Worm (Caenorhabditis elegans): ENCODE measurements around the gene tatn-1.

ce11 chrX:14792315-14793197 lies 1.7 kb downstream of the tatn-1 start:
- TF ChIP-seq tbx-11 (GFP tag; IDR thresholded peaks at IDR 0.05) (no peak), F13C5.2 (tag; optimal IDR thresholded peaks at IDR 0.05) (no peak), hnd-1 (tag; optimal IDR thresholded peaks at IDR 0.05) (no peak), hmbx-1 (tag; optimal IDR thresholded peaks at IDR 0.05) (no peak), ama-1 (optimal IDR thresholded peaks at IDR 0.05) (no peak), flt-1 (GFP tag; IDR thresholded peaks at IDR 0.05) (no peak), sea-1 (GFP tag; conservative IDR thresholded peaks at IDR 0.05) (no peak), ceh-13 (GFP tag; optimal IDR thresholded peaks at IDR 0.05) (no peak)
